Worm (Caenorhabditis elegans) whole organism, L4 larva: ENCODE data around the gene hpo-19.

Experiments used
- aly-2 ChIP-seq: sonication (generic microtip); optimal IDR thresholded peaks from 2 replicates; lab custom pipeline; 2018; ENCODE audit warnings: missing biosample characterization, missing genetic modification characterization
- daf-16 ChIP-seq, 3 experiments: sonication (generic microtip); optimal IDR thresholded peaks; 2 replicates each; lab custom pipeline; 2016 to 2017; ENCODE audit warnings: missing genetic modification characterization in 3 of 3, missing genetic modification reagents in 3 of 3, mild to moderate bottlenecking in 2 of 3, missing compliant biosample characterization in 2 of 3, missing biosample characterization in 1 of 3, moderate library complexity in 1 of 3
- dpl-1 ChIP-seq: fragments of 150-350 bp; optimal IDR thresholded peaks from 2 replicates; lab custom pipeline; 2014; ENCODE audit warnings: missing biosample characterization, missing genetic modification reagents, missing genetic modification characterization
- fkh-10 ChIP-seq: fragments of 150-350 bp; optimal IDR thresholded peaks from 2 replicates; lab custom pipeline; 2014; ENCODE audit warnings: missing biosample characterization, missing genetic modification reagents, missing genetic modification characterization
- hmg-1.1 ChIP-seq: fragments of 200-800 bp; sonication (Bioruptor generic); IDR thresholded peaks from 2 replicates; pipeline ENCODE4 v1.3.6; 2022; ENCODE audit warnings: missing genetic modification reagents, missing genetic modification characterization, missing compliant biosample characterization
- mdt-29 ChIP-seq: fragments of 200-800 bp; sonication (Bioruptor generic); IDR thresholded peaks from 2 replicates; pipeline ENCODE4 v1.3.6; 2022; ENCODE audit warnings: missing genetic modification reagents, missing genetic modification characterization, missing compliant biosample characterization
- mes-2 ChIP-seq: sonication (generic microtip); optimal IDR thresholded peaks from 2 replicates; lab custom pipeline; 2016; ENCODE audit warnings: missing genotype, mild to moderate bottlenecking, missing genetic modification characterization, missing compliant biosample characterization; ENCODE audit not compliant: poor library complexity, severe bottlenecking
- nhr-102 ChIP-seq: sonication (generic microtip); optimal IDR thresholded peaks from 2 replicates; lab custom pipeline; 2016; ENCODE audit warnings: mild to moderate bottlenecking, missing genetic modification characterization, moderate library complexity, missing compliant biosample characterization
- skn-1 ChIP-seq: fragments of 150-350 bp; optimal IDR thresholded peaks from 2 replicates; lab custom pipeline; 2014; ENCODE audit warnings: missing biosample characterization, missing genetic modification characterization
- snpc-1.2 ChIP-seq: fragments of 200-800 bp; sonication (Bioruptor generic); IDR thresholded peaks from 2 replicates; pipeline ENCODE4 v1.3.6; 2022; ENCODE audit warnings: missing genetic modification reagents, missing genetic modification characterization, missing compliant biosample characterization
- spr-1 ChIP-seq: sonication (generic microtip); optimal IDR thresholded peaks from 2 replicates; lab custom pipeline; 2016; ENCODE audit warnings: mild to moderate bottlenecking, missing genetic modification characterization, missing compliant biosample characterization
- unc-39 ChIP-seq: sonication (generic microtip); optimal IDR thresholded peaks from 2 replicates; lab custom pipeline; 2017; ENCODE audit warnings: missing biosample characterization, missing genetic modification characterization
- unc-62 ChIP-seq, 3 experiments: fragments of 150-350 bp in 1 of 3; sonication (generic microtip); optimal IDR thresholded peaks in 2 of 3; peaks in 1 of 3; 1 replicate in 1 of 3; 2 replicates in 2 of 3; lab custom pipeline; 2014 to 2017; ENCODE audit warnings: missing biosample characterization in 3 of 3, missing genetic modification characterization in 3 of 3, missing genetic modification reagents in 3 of 3, missing genotype in 1 of 3
- ztf-11 ChIP-seq: fragments of 150-350 bp; optimal IDR thresholded peaks from 2 replicates; lab custom pipeline; 2014; ENCODE audit warnings: missing biosample characterization, missing genetic modification characterization

- no peak for TF ChIP-seq nhr-102 (tag; lab: Kevin White, UChicago)
- TF ChIP-seq mes-2 (tag; lab: Kevin White, UChicago), result no peak
- TF ChIP-seq ztf-11 (tag; lab: Kevin White, UChicago), result no peak
- TF ChIP-seq dpl-1 (GFP tag; lab: Kevin White, UChicago), result no peak
- TF ChIP-seq daf-16 (GFP tag; optimal IDR thresholded peaks at IDR 0.05; lab: Kevin White, UChicago), result no peak
- peak; percentile 61 for TF ChIP-seq daf-16 (tag; optimal IDR thresholded peaks at IDR 0.05; lab: Kevin White, UChicago)
- no peak for TF ChIP-seq skn-1 (tag; lab: Kevin White, UChicago)
- TF ChIP-seq fkh-10, result no peak
- no peak for TF ChIP-seq spr-1 (tag; lab: Kevin White, UChicago)
- TF ChIP-seq unc-62 (GFP tag; optimal IDR thresholded peaks at IDR 0.05 in 1 of 2; lab: Kevin White, UChicago), result peak in 1 of 2 experiments; percentile 84
- TF ChIP-seq unc-62 (tag; optimal IDR thresholded peaks at IDR 0.05; lab: Kevin White, UChicago), result no peak
- no peak for TF ChIP-seq snpc-1.2 (GFP tag; lab: Robert Waterston, UW)
- TF ChIP-seq aly-2 (tag; lab: Kevin White, UChicago), result no peak
- TF ChIP-seq hmg-1.1 (GFP tag; lab: Robert Waterston, UW), result no peak; the same call in 1 of the 2 replicates
- no peak for TF ChIP-seq unc-39
- no peak for TF ChIP-seq mdt-29
Measured at ce11 chrV:6450129-6451011, 13.9 kb downstream of the hpo-19 start, which contains the start of gene acl-8.
